Fruit fly (Drosophila melanogaster) whole organism, prepupa: ENCODE measurements around the gene Hr4.
A peak's percentile ranks its signal among the peaks of the same experiment; 100 is the strongest.

Experiments
- CG10631 ChIP-seq: fragments of 200-800 bp; sonication (Bioruptor generic); optimal IDR thresholded peaks from 2 replicates; lab custom pipeline; 2016; ENCODE audit warnings: missing biosample characterization, missing genetic modification characterization
- CG11762 ChIP-seq: fragments of 200-800 bp; sonication (Bioruptor generic); optimal IDR thresholded peaks from 3 replicates; lab custom pipeline; 2016; ENCODE audit warnings: missing biosample characterization, missing genetic modification characterization; ENCODE audit not compliant: insufficient read depth
- CG15336 ChIP-seq: fragments of 200-800 bp; sonication (Bioruptor generic); IDR thresholded peaks from 2 replicates; pipeline ENCODE4 v1.3.6; 2022; ENCODE audit warnings: missing biosample characterization, missing genetic modification characterization
- CG31627 ChIP-seq: fragments of 200-800 bp; sonication (Bioruptor generic); optimal IDR thresholded peaks from 3 replicates; lab custom pipeline; 2016; ENCODE audit warnings: missing biosample characterization, missing genetic modification characterization
- CG6854 ChIP-seq: fragments of 200-800 bp; sonication (Bioruptor generic); optimal IDR thresholded peaks from 2 replicates; lab custom pipeline; 2017; ENCODE audit warnings: missing biosample characterization, mild to moderate bottlenecking, missing genetic modification characterization
- CG8119 ChIP-seq: fragments of 200-800 bp; sonication (Bioruptor generic); IDR thresholded peaks from 3 replicates; pipeline ENCODE4 v1.3.6; 2022; ENCODE audit warnings: missing biosample characterization, missing genetic modification characterization
- Hr38 ChIP-seq: sonication (Bioruptor generic); optimal IDR thresholded peaks from 2 replicates; lab custom pipeline; 2016; ENCODE audit warnings: missing biosample characterization, missing genetic modification characterization
- Smox ChIP-seq: fragments of 200-800 bp; sonication (Bioruptor generic); optimal IDR thresholded peaks from 3 replicates; lab custom pipeline; 2016; ENCODE audit warnings: missing biosample characterization, missing genetic modification characterization
- Sox102F ChIP-seq: fragments of 200-800 bp; sonication (Bioruptor generic); optimal IDR thresholded peaks from 2 replicates; lab custom pipeline; 2016; ENCODE audit warnings: missing biosample characterization, mild to moderate bottlenecking, missing genetic modification characterization
- Sox15 ChIP-seq: fragments of 200-800 bp; sonication (Bioruptor generic); optimal IDR thresholded peaks from 3 replicates; lab custom pipeline; 2016; ENCODE audit warnings: missing biosample characterization, missing genetic modification characterization
- achi ChIP-seq: fragments of 200-800 bp; sonication (Bioruptor generic); optimal IDR thresholded peaks from 3 replicates; lab custom pipeline; 2016; ENCODE audit warnings: missing biosample characterization, missing genetic modification characterization
- salr ChIP-seq, 2 experiments: fragments of 200-800 bp; sonication (Bioruptor generic); optimal IDR thresholded peaks; 3 replicates each; lab custom pipeline; 2016 to 2018; ENCODE audit warnings: missing biosample characterization in 2 of 2, missing genetic modification characterization in 2 of 2, mild to moderate bottlenecking in 1 of 2
- spab ChIP-seq: fragments of 200-800 bp; sonication (Bioruptor generic); optimal IDR thresholded peaks from 2 replicates; lab custom pipeline; 2017; ENCODE audit warnings: missing biosample characterization, mild to moderate bottlenecking, missing genetic modification characterization, missing genetic modification reagents
- topi ChIP-seq: fragments of 200-800 bp; sonication (Bioruptor generic); optimal IDR thresholded peaks from 3 replicates; lab custom pipeline; 2016; ENCODE audit warnings: missing biosample characterization, missing genetic modification characterization

DNA sequence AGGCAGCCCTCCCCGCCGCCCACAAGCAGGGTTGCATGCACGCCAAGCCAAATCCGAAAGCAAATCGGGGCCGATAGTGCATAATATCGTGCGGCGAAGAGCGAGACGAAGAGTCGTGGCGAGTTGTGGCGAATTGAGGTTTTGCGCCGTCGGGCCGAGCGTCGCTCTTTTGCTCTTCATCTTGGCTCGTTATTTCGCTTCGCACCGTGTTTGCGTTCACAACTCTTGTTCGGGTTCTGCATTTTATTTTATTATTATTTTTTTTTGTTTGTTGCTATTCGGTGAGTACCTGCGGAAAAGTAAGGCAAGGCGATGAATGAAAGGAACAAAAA, 70.3 kb downstream of the Hr4 start:
- no peak for TF ChIP-seq CG10631 (GFP tag; lab: Kevin White, UChicago)
- peak; percentile 36; the same call in 1 of the 3 replicates for TF ChIP-seq CG8119 (GFP tag; lab: Robert Waterston, UW)
- TF ChIP-seq Sox15 (GFP tag; lab: Kevin White, UChicago): no peak
- TF ChIP-seq CG11762 (GFP tag; lab: Kevin White, UChicago): no peak
- no peak for TF ChIP-seq achi (GFP tag; lab: Kevin White, UChicago)
- no peak for TF ChIP-seq salr (GFP tag; optimal IDR thresholded peaks at IDR 0.05; lab: Kevin White, UChicago)
- TF ChIP-seq Sox102F (GFP tag; lab: Kevin White, UChicago): no peak
- no peak for TF ChIP-seq spab (GFP tag; lab: Kevin White, UChicago)
- TF ChIP-seq CG15336 (GFP tag; lab: Robert Waterston, UW): no peak
- no peak for TF ChIP-seq CG31627 (GFP tag; lab: Kevin White, UChicago)
- TF ChIP-seq topi: no peak
- no peak for TF ChIP-seq CG6854
- TF ChIP-seq Hr38 (GFP tag; lab: Kevin White, UChicago): no peak
- no peak for TF ChIP-seq Smox (GFP tag; lab: Kevin White, UChicago)
